Worm (Caenorhabditis elegans) whole organism, early embryonic: ENCODE results near the gene Y79H2A.3.

ENCODE experiments used
- aly-1 ChIP-seq: sonication (generic microtip); optimal IDR thresholded peaks from 2 replicates; lab custom pipeline; 2016; ENCODE audit warnings: missing genetic modification characterization, missing compliant biosample characterization
- ama-1 ChIP-seq: fragments of 150-350 bp; optimal IDR thresholded peaks from 2 replicates; lab custom pipeline; 2014
- ceh-36 ChIP-seq: sonication (generic microtip); optimal IDR thresholded peaks from 2 replicates; lab custom pipeline; 2016; ENCODE audit warnings: missing genetic modification characterization, inconsistent platforms, missing compliant biosample characterization
- flt-1 ChIP-seq: fragments of 200-800 bp; sonication (Bioruptor generic); IDR thresholded peaks from 2 replicates; pipeline ENCODE4 v1.3.6; 2022; ENCODE audit warnings: missing genetic modification characterization, missing compliant biosample characterization
- tbx-37 ChIP-seq: fragments of 200-800 bp; sonication (Bioruptor generic); conservative IDR thresholded peaks from 2 replicates; pipeline ENCODE4 v1.3.6; 2022; ENCODE audit warnings: missing genetic modification reagents, missing genetic modification characterization, missing compliant biosample characterization
- tra-4 ChIP-seq: sonication (generic microtip); optimal IDR thresholded peaks from 2 replicates; lab custom pipeline; 2017; ENCODE audit warnings: missing genetic modification characterization, missing compliant biosample characterization

- TF ChIP-seq ama-1 (lab: Kevin White, UChicago): no peak
- no peak for TF ChIP-seq tra-4
- no peak for TF ChIP-seq tbx-37 (GFP tag; lab: Robert Waterston, UW)
- no peak for TF ChIP-seq aly-1 (tag; lab: Kevin White, UChicago)
- TF ChIP-seq ceh-36 (tag; lab: Kevin White, UChicago): no peak
- no peak for TF ChIP-seq flt-1
These were observed 37.6 kb downstream of the Y79H2A.3 start for ce11 chrIII:12014503-12014902.
